Worm (Caenorhabditis elegans): ENCODE measurements around the gene cki-2.

cki-2 gene

DNA sequence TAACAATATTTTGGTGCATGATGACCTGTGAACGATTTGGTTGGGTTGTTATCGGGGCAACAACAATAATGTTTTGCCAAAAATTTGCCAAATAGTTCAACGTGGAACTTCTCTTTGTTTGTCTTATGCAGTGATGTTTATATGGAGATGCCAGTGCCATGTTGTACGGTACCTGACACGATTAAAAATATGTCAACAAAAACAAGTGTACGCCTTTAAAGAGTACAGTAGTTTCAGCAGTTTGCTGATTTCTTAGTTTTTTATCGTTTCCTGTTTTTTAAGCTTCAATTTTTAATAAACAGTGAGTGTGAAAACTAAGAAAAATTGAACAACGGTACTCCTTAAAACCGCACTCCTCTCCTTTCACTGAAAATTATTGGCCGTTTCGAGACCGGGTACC, 38.0 kb upstream of the cki-2 start:
- no peak for TF ChIP-seq Y55F3AM.14 (GFP tag; optimal IDR thresholded peaks at IDR 0.05)
- TF ChIP-seq ama-1 (optimal IDR thresholded peaks at IDR 0.05) = no peak
- no peak for TF ChIP-seq gmeb-1 (tag; optimal IDR thresholded peaks at IDR 0.05)
- no peak for TF ChIP-seq elt-3 (tag; optimal IDR thresholded peaks at IDR 0.05)

DNA sequence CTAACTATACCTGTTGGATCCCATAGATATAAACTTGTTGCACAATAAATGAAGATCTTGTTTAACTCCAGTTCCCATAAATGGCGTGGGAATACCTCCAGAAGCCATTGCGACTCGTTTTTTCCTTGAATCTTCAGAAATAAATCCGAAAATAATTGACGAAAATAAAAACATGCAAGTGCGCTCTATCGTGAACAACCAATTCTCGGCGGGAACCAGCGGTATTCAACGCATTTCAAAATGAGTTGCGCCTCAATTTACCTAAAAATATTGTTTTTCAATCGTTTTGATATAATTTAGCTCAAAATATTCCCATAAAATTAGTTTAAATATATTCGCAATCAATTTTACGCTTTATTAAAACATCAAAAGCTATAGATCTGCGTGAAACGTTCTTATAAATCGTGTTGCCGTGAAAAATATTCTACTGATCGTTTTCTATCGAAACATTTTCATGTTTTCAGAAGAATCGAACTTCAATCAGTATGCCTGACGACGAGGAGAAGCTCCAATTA, 35.1 kb upstream of the cki-2 start, which contains the start of the genes snpc-1.1 and spdl-1:
TSS of gene snpc-1.1 (minus strand) at position 200 of the 515 bp plus-strand sequence.
TSS of gene spdl-1 (plus strand) at position 465 of the 515 bp plus-strand sequence.
- TF ChIP-seq gmeb-1 (tag; optimal IDR thresholded peaks at IDR 0.05) = peak; percentile 50
- peak; percentile 47 for TF ChIP-seq nhr-129 (tag; optimal IDR thresholded peaks at IDR 0.05)
- no peak for TF ChIP-seq fos-1 (tag; optimal IDR thresholded peaks at IDR 0.05)
- TF ChIP-seq C34F6.9 (tag; optimal IDR thresholded peaks at IDR 0.05) = peak; percentile 55
- TF ChIP-seq nhr-12 (tag; optimal IDR thresholded peaks at IDR 0.05) = no peak
- TF ChIP-seq ceh-16 (tag; optimal IDR thresholded peaks at IDR 0.05) = no peak
- TF ChIP-seq lsy-2 (tag; optimal IDR thresholded peaks at IDR 0.05) = peak in 1 of 2 experiments; percentile 0

DNA sequence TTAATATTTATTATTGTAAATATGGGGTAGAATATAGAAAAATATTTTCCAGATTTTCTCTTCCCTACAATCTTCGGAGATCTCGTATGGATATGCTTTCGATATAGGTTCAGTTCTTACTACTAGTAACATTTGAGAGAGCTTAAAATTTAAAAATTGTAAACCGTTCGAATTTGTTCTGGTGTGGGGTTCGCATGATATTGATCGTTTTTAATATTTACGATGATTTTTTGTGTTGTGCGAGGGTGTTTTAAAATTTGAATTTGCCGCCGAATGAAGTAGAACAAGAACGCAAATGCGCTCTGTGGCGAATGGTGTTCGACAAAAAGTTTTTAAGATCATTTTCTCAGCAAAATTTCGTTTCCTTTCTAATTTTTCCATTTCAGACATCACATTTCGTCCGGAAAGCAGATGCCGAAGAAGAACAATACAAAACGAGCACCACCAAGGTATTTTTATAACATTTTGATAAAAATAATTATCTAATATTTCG, 32.8 kb upstream of the cki-2 start, which contains the start of gene skr-17:
TSS of gene skr-17 (plus strand) at position 51 of the 493 bp plus-strand sequence.
- TF ChIP-seq ceh-16 (tag; optimal IDR thresholded peaks at IDR 0.05) (no peak), ceh-82 (tag; optimal IDR thresholded peaks at IDR 0.05) (no peak), sma-9 (GFP tag; optimal IDR thresholded peaks at IDR 0.05) (no peak), sma-9 (tag; optimal IDR thresholded peaks at IDR 0.05) (no peak), lin-11 (tag; optimal IDR thresholded peaks at IDR 0.05) (no peak), nhr-10 (tag; optimal IDR thresholded peaks at IDR 0.05) (no peak), snpc-4 (tag; optimal IDR thresholded peaks at IDR 0.05) (no peak), C34F6.9 (tag; optimal IDR thresholded peaks at IDR 0.05) (no peak), ztf-11 (tag; optimal IDR thresholded peaks at IDR 0.05) (no peak), crh-2 (tag; optimal IDR thresholded peaks at IDR 0.05) (no peak), unc-39 (tag; optimal IDR thresholded peaks at IDR 0.05) (no peak), unc-62 (GFP tag; optimal IDR thresholded peaks at IDR 0.05) (no peak), nhr-237 (tag; optimal IDR thresholded peaks at IDR 0.05) (no peak), fos-1 (tag; optimal IDR thresholded peaks at IDR 0.05) (no peak), mbf-1 (tag; optimal IDR thresholded peaks at IDR 0.05) (no peak), lsy-2 (tag; optimal IDR thresholded peaks at IDR 0.05) (no peak), ZK546.5 (tag; optimal IDR thresholded peaks at IDR 0.05) (no peak)

DNA sequence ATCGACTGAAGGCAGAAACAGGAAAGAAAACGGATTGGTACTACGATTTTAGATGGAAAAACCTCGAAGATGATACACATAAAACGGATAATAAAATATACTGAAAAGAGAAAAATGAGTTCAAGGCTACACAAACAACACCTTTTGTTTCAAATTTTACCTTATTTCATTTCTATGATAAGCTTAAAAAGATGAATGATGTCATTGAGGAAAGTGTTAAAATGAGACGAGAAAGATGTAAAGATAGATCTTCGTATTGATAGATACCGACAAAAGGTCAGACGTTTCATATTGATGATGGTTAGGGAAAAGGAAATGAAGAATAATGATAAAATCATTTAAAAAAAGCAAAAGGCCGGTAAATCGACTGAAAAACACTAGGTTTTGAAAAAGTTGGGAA, 26.7 kb upstream of the cki-2 start:
- TF ChIP-seq nhr-25 (tag; optimal IDR thresholded peaks at IDR 0.05) (peak; percentile 58), crh-2 (tag; optimal IDR thresholded peaks at IDR 0.05) (no peak), fos-1 (tag; optimal IDR thresholded peaks at IDR 0.05) (peak; percentile 20), egl-27 (tag; optimal IDR thresholded peaks at IDR 0.05) (peak; percentile 37), ZK546.5 (tag; optimal IDR thresholded peaks at IDR 0.05) (no peak), nhr-21 (tag; optimal IDR thresholded peaks at IDR 0.05) (peak; percentile 33), nhr-11 (tag; optimal IDR thresholded peaks at IDR 0.05) (no peak)

DNA sequence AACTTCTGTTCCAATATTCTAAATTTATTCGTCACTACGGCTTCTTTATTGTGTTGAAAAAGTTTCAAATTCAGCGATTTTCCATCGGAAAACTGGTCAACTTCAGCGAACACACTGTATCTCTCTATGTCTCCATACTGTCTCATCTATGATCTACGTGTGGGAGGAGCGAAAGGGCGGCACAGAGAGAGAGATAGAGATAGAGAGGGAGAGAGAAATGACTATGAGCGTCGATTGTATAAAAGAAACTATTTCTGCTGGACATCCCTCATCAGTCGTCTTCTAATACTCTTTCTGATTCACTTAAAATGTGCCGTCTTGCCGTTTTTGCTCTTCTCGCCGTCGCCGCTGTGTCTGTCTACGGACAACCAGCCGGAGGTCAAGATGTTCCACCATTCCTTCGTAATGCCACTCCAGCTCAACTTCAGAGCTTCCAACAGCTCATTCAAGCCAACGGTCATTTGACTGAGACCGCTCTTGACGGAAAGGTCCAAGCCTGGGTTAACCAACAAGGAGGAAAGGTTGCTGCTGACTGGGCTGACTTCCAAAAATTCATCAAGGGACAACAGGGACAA, 25.9 kb upstream of the cki-2 start, which contains the start of gene srlf-1:
TSS of gene srlf-1 (plus strand) at position 268 of the 575 bp plus-strand sequence.
- TF ChIP-seq nhr-77 (tag; optimal IDR thresholded peaks at IDR 0.05) (no peak), sma-3 (GFP tag; optimal IDR thresholded peaks at IDR 0.05) (peak; percentile 65), ama-1 (optimal IDR thresholded peaks at IDR 0.05) (peak; percentile 83), peb-1 (tag; optimal IDR thresholded peaks at IDR 0.05) (no peak), blmp-1 (tag; optimal IDR thresholded peaks at IDR 0.05; ENCODE audit: insufficient read depth) (peak; percentile 31), R02D3.7 (tag; optimal IDR thresholded peaks at IDR 0.05) (no peak), nhr-23 (tag; optimal IDR thresholded peaks at IDR 0.05) (no peak), nhr-25 (tag; optimal IDR thresholded peaks at IDR 0.05) (peak; percentile 18), sem-4 (tag; optimal IDR thresholded peaks at IDR 0.05) (no peak), ceh-82 (tag; optimal IDR thresholded peaks at IDR 0.05) (no peak), sma-9 (GFP tag; optimal IDR thresholded peaks at IDR 0.05) (peak; percentile 68), sma-9 (tag; optimal IDR thresholded peaks at IDR 0.05) (no peak), elt-1 (tag; optimal IDR thresholded peaks at IDR 0.05) (no peak), nhr-21 (tag; optimal IDR thresholded peaks at IDR 0.05) (peak; percentile 13), unc-39 (tag; optimal IDR thresholded peaks at IDR 0.05) (no peak)
